Worm (Caenorhabditis elegans): ENCODE data around the gene cyp-35A5.

ce11 chrV:3892361-3892904, 43.7 kb upstream of the cyp-35A5 start, which contains the start of gene C17E7.4:
- no peak for TF ChIP-seq nhr-12 (tag; optimal IDR thresholded peaks at IDR 0.05)
- TF ChIP-seq nhr-237 (tag; optimal IDR thresholded peaks at IDR 0.05), result no peak
